Worm (Caenorhabditis elegans) whole organism, L3 larva: Measurements from ENCODE around the gene tbc-11.

Experiments used
- R02D3.7 ChIP-seq: fragments of 150-350 bp; optimal IDR thresholded peaks from 2 replicates; lab custom pipeline; 2014; ENCODE audit warnings: missing biosample characterization, missing genetic modification characterization
- ZK546.5 ChIP-seq: sonication (generic microtip); optimal IDR thresholded peaks from 2 replicates; lab custom pipeline; 2017; ENCODE audit warnings: missing biosample characterization, missing genetic modification characterization
- daf-12 ChIP-seq: fragments of 150-350 bp; optimal IDR thresholded peaks from 2 replicates; lab custom pipeline; 2014; ENCODE audit warnings: missing biosample characterization, missing genetic modification reagents, missing genetic modification characterization
- fkh-10 ChIP-seq: sonication (generic microtip); optimal IDR thresholded peaks from 2 replicates; lab custom pipeline; 2017; ENCODE audit warnings: missing biosample characterization, missing genetic modification reagents, missing genetic modification characterization
- lin-15B ChIP-seq: fragments of 150-350 bp; optimal IDR thresholded peaks from 2 replicates; lab custom pipeline; 2014; ENCODE audit warnings: missing biosample characterization, missing genetic modification characterization
- pqm-1 ChIP-seq: fragments of 150-350 bp; optimal IDR thresholded peaks from 2 replicates; lab custom pipeline; 2017; ENCODE audit warnings: missing biosample characterization, missing genetic modification characterization, inconsistent platforms

DNA sequence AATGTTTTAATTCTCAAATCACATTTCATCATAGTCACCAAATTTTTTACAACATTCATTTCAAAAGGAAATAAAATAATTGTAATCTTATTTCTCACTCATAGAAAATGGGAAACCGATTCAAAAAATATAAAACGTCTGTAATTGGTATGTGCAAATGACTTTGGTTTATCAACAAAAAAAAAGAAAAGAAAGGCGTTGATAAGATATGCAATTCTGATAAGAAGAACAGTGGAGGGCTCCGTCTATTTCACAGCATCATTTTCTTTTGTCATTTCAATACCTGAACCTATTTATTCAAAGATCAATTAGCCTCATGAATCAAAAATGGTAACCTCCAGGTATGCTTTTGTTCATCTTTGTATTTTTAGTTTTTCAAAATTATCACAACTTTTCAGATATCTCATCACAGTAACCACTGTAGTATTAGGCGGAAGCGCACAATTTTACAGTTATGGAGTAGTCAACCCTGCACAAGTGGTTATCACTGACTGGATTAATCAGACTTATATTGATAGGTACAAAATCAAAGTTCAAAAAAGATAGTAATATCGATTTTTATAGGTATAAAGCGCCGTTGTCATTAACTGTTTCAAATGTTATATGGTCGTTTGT is 13.6 kb downstream of the tbc-11 start, which contains the start of gene F53H8.3:
- no peak for TF ChIP-seq ZK546.5 (tag; lab: Kevin White, UChicago)
- TF ChIP-seq pqm-1 (tag; lab: Kevin White, UChicago) = no peak
- no peak for TF ChIP-seq lin-15B (tag; lab: Kevin White, UChicago)
- no peak for TF ChIP-seq R02D3.7 (tag; lab: Kevin White, UChicago)
- TF ChIP-seq daf-12 (tag; lab: Kevin White, UChicago) = no peak
- TF ChIP-seq fkh-10 (GFP tag; lab: Kevin White, UChicago) = no peak
